Worm (Caenorhabditis elegans) whole organism, L2 larva: ENCODE results near the gene F44E2.10.
A peak's percentile ranks its signal among the peaks of the same experiment; 100 is the strongest.

Experiments
- C34F6.9 ChIP-seq: fragments of 150-350 bp; optimal IDR thresholded peaks from 2 replicates; lab custom pipeline; 2014; ENCODE audit warnings: missing biosample characterization, missing genetic modification characterization
- F13H6.1 ChIP-seq: sonication (generic microtip); optimal IDR thresholded peaks from 2 replicates; lab custom pipeline; 2016; ENCODE audit warnings: missing genetic modification characterization, missing compliant biosample characterization
- R02D3.7 ChIP-seq: fragments of 150-350 bp; optimal IDR thresholded peaks from 2 replicates; lab custom pipeline; 2014; ENCODE audit warnings: missing biosample characterization, missing genetic modification characterization
- ZK546.5 ChIP-seq: sonication (generic microtip); optimal IDR thresholded peaks from 2 replicates; lab custom pipeline; 2017; ENCODE audit warnings: missing biosample characterization, missing genetic modification characterization
- alr-1 ChIP-seq: fragments of 150-350 bp; optimal IDR thresholded peaks from 2 replicates; lab custom pipeline; 2014; ENCODE audit warnings: missing biosample characterization, missing genetic modification characterization
- ama-1 ChIP-seq: fragments of 150-350 bp; optimal IDR thresholded peaks from 2 replicates; lab custom pipeline; 2018; ENCODE audit warnings: inconsistent platforms
- blmp-1 ChIP-seq: sonication (generic microtip); optimal IDR thresholded peaks from 2 replicates; lab custom pipeline; 2017; ENCODE audit warnings: missing genetic modification characterization, mild to moderate bottlenecking, missing compliant biosample characterization, antibody characterized with exemption, moderate library complexity; ENCODE audit not compliant: insufficient read depth
- ceh-82 ChIP-seq: fragments of 150-350 bp; optimal IDR thresholded peaks from 2 replicates; lab custom pipeline; 2014; ENCODE audit warnings: missing biosample characterization, missing genetic modification characterization
- crh-2 ChIP-seq: sonication (generic microtip); optimal IDR thresholded peaks from 2 replicates; lab custom pipeline; 2017; ENCODE audit warnings: missing biosample characterization, missing genetic modification characterization
- dmd-4 ChIP-seq: sonication (generic microtip); optimal IDR thresholded peaks from 2 replicates; lab custom pipeline; 2017; ENCODE audit warnings: missing biosample characterization, missing genetic modification characterization
- egl-27 ChIP-seq: sonication (generic microtip); optimal IDR thresholded peaks from 3 replicates; lab custom pipeline; 2017; ENCODE audit warnings: missing biosample characterization, missing genetic modification reagents, missing genetic modification characterization
- elt-1 ChIP-seq: fragments of 150-350 bp; optimal IDR thresholded peaks from 2 replicates; lab custom pipeline; 2014; ENCODE audit warnings: missing biosample characterization, missing genetic modification characterization
- elt-3 ChIP-seq: sonication (generic microtip); optimal IDR thresholded peaks from 2 replicates; lab custom pipeline; 2017; ENCODE audit warnings: missing biosample characterization, missing genetic modification characterization
- fos-1 ChIP-seq: fragments of 150-350 bp; optimal IDR thresholded peaks from 2 replicates; lab custom pipeline; 2014; ENCODE audit warnings: missing biosample characterization, missing genetic modification characterization
- gmeb-1 ChIP-seq: fragments of 150-350 bp; optimal IDR thresholded peaks from 2 replicates; lab custom pipeline; 2014; ENCODE audit warnings: missing biosample characterization, missing genetic modification characterization
- lin-11 ChIP-seq: fragments of 150-350 bp; sonication (generic microtip); optimal IDR thresholded peaks from 2 replicates; lab custom pipeline; 2014; ENCODE audit warnings: missing biosample characterization, missing genetic modification characterization, inconsistent platforms, mixed read lengths
- lin-13 ChIP-seq: fragments of 150-350 bp; optimal IDR thresholded peaks from 2 replicates; lab custom pipeline; 2014; ENCODE audit warnings: missing biosample characterization, missing genetic modification reagents, missing genetic modification characterization
- lin-39 ChIP-seq: fragments of 150-350 bp; optimal IDR thresholded peaks from 2 replicates; lab custom pipeline; 2014; ENCODE audit warnings: missing biosample characterization, missing genetic modification reagents, missing genetic modification characterization
- lsy-2 ChIP-seq, 2 experiments: fragments of 150-350 bp in 1 of 2; sonication (generic microtip) in 1 of 2; optimal IDR thresholded peaks; 2 replicates each; lab custom pipeline; 2014 to 2017; ENCODE audit warnings: missing biosample characterization in 2 of 2, missing genetic modification characterization in 2 of 2
- mbf-1 ChIP-seq: sonication (generic microtip); optimal IDR thresholded peaks from 2 replicates; lab custom pipeline; 2017; ENCODE audit warnings: missing biosample characterization, missing genetic modification characterization
- mdl-1 ChIP-seq, 2 experiments: fragments of 150-350 bp in 1 of 2; sonication (generic microtip) in 1 of 2; optimal IDR thresholded peaks; 2 replicates each; lab custom pipeline; 2017; ENCODE audit warnings: missing biosample characterization in 2 of 2, missing genetic modification characterization in 2 of 2
- nhr-10 ChIP-seq: sonication (generic microtip); optimal IDR thresholded peaks from 2 replicates; lab custom pipeline; 2017; ENCODE audit warnings: missing biosample characterization, missing genetic modification characterization
- nhr-11 ChIP-seq: fragments of 150-350 bp; optimal IDR thresholded peaks from 2 replicates; lab custom pipeline; 2014; ENCODE audit warnings: missing biosample characterization, missing genetic modification characterization
- nhr-12 ChIP-seq: fragments of 150-350 bp; optimal IDR thresholded peaks from 2 replicates; lab custom pipeline; 2014; ENCODE audit warnings: missing biosample characterization, missing genetic modification characterization
- nhr-129 ChIP-seq: fragments of 150-350 bp; optimal IDR thresholded peaks from 2 replicates; lab custom pipeline; 2014; ENCODE audit warnings: missing biosample characterization, missing genetic modification characterization
- nhr-21 ChIP-seq: fragments of 150-350 bp; optimal IDR thresholded peaks from 2 replicates; lab custom pipeline; 2014; ENCODE audit warnings: missing biosample characterization, missing genetic modification characterization
- nhr-23 ChIP-seq: fragments of 150-350 bp; optimal IDR thresholded peaks from 2 replicates; lab custom pipeline; 2014; ENCODE audit warnings: missing biosample characterization, missing genetic modification reagents, missing genetic modification characterization
- nhr-237 ChIP-seq: fragments of 150-350 bp; optimal IDR thresholded peaks from 2 replicates; lab custom pipeline; 2014; ENCODE audit warnings: missing biosample characterization, missing genetic modification characterization
- nhr-25 ChIP-seq: fragments of 150-350 bp; sonication (generic microtip); optimal IDR thresholded peaks from 3 replicates; lab custom pipeline; 2014; ENCODE audit warnings: missing biosample characterization, missing genetic modification characterization
- nhr-6 ChIP-seq: fragments of 150-350 bp; optimal IDR thresholded peaks from 2 replicates; lab custom pipeline; 2014; ENCODE audit warnings: missing biosample characterization, missing genetic modification characterization
- peb-1 ChIP-seq: fragments of 150-350 bp; optimal IDR thresholded peaks from 2 replicates; lab custom pipeline; 2014; ENCODE audit warnings: missing biosample characterization, missing genetic modification characterization
- sem-4 ChIP-seq: fragments of 150-350 bp; optimal IDR thresholded peaks from 2 replicates; lab custom pipeline; 2014; ENCODE audit warnings: missing biosample characterization, missing genetic modification reagents, missing genetic modification characterization
- skn-1 ChIP-seq: sonication (generic microtip); optimal IDR thresholded peaks from 2 replicates; lab custom pipeline; 2017; ENCODE audit warnings: missing biosample characterization, missing genetic modification characterization
- sma-3 ChIP-seq: sonication (generic microtip); optimal IDR thresholded peaks from 2 replicates; lab custom pipeline; 2016; ENCODE audit warnings: missing genetic modification reagents, missing genetic modification characterization, missing compliant biosample characterization
- sma-9 ChIP-seq, 2 experiments: fragments of 150-350 bp in 1 of 2; sonication (generic microtip) in 1 of 2; optimal IDR thresholded peaks; 2 replicates each; lab custom pipeline; 2014 to 2016; ENCODE audit warnings: missing genetic modification characterization in 2 of 2, mild to moderate bottlenecking in 1 of 2, missing biosample characterization in 1 of 2, missing compliant biosample characterization in 1 of 2, missing genetic modification reagents in 1 of 2, moderate library complexity in 1 of 2
- unc-55 ChIP-seq: fragments of 150-350 bp; sonication (generic microtip); optimal IDR thresholded peaks from 3 replicates; lab custom pipeline; 2014; ENCODE audit warnings: missing biosample characterization, missing genetic modification reagents, missing genetic modification characterization
- ztf-1 ChIP-seq: fragments of 200-800 bp; sonication (Bioruptor generic); conservative IDR thresholded peaks from 2 replicates; pipeline ENCODE4 v1.3.6; 2022; ENCODE audit warnings: missing genetic modification characterization, missing compliant biosample characterization
- ztf-11 ChIP-seq: sonication (generic microtip); optimal IDR thresholded peaks from 2 replicates; lab custom pipeline; 2017; ENCODE audit warnings: missing biosample characterization, missing genetic modification characterization
- ztf-4 ChIP-seq: fragments of 150-350 bp; optimal IDR thresholded peaks from 2 replicates; lab custom pipeline; 2014; ENCODE audit warnings: missing biosample characterization, missing genetic modification characterization

The F44E2.10 gene

ce11 chrIII:8792251-8792650 lies 38.7 kb downstream of the F44E2.10 start, which contains the start of gene ztf-1:
Gene ztf-1, minus strand, starts transcription at chrIII:8792351.
- TF ChIP-seq nhr-12 (tag; lab: Kevin White, UChicago) (no peak), ceh-82 (tag; lab: Kevin White, UChicago) (no peak), nhr-11 (tag; lab: Kevin White, UChicago) (no peak), lin-39 (tag; lab: Kevin White, UChicago) (no peak), nhr-10 (no peak), peb-1 (tag; lab: Kevin White, UChicago) (no peak), blmp-1 (no peak), lsy-2 (tag; optimal IDR thresholded peaks at IDR 0.05; lab: Kevin White, UChicago) (no peak), C34F6.9 (tag; lab: Kevin White, UChicago) (no peak), mbf-1 (tag; lab: Kevin White, UChicago) (no peak)

ce11 chrIII:8791235-8791634 lies 39.7 kb downstream of the F44E2.10 start, which contains the start of the genes zfp-1 and F54F2.14:
Gene zfp-1, plus strand, starts transcription at chrIII:8791535.
Gene F54F2.14, plus strand, starts transcription at chrIII:8791546.
- TF ChIP-seq ama-1 (lab: Kevin White, UChicago) (no peak), crh-2 (tag; lab: Kevin White, UChicago) (no peak)

- TF ChIP-seq elt-3 (tag; lab: Kevin White, UChicago) (no peak), skn-1 (tag; lab: Kevin White, UChicago) (no peak), nhr-10 (no peak), ztf-11 (no peak), F13H6.1 (tag; lab: Kevin White, UChicago) (peak; percentile 16), R02D3.7 (tag; lab: Kevin White, UChicago) (no peak), sma-3 (GFP tag; lab: Kevin White, UChicago) (no peak), nhr-237 (tag; lab: Kevin White, UChicago) (no peak), lsy-2 (tag; optimal IDR thresholded peaks at IDR 0.05; lab: Kevin White, UChicago) (no peak), alr-1 (no peak), ZK546.5 (tag; lab: Kevin White, UChicago) (no peak), unc-55 (GFP tag; lab: Kevin White, UChicago) (peak; percentile 3), ztf-4 (tag; lab: Kevin White, UChicago) (no peak), lin-13 (GFP tag; lab: Kevin White, UChicago) (no peak), nhr-21 (tag; lab: Kevin White, UChicago) (no peak), nhr-25 (no peak), gmeb-1 (tag; lab: Kevin White, UChicago) (no peak), C34F6.9 (tag; lab: Kevin White, UChicago) (peak; percentile 33), lin-11 (tag; lab: Kevin White, UChicago) (no peak)
These were observed 42.2 kb downstream of the F44E2.10 start for ce11 chrIII:8788690-8789089.

ce11 chrIII:8786077-8786476 lies 44.8 kb downstream of the F44E2.10 start, which contains the start of gene K02D10.8:
Gene K02D10.8, plus strand, starts transcription at chrIII:8786377.
- no peak for TF ChIP-seq nhr-25
- no peak for TF ChIP-seq sma-9 (GFP tag; optimal IDR thresholded peaks at IDR 0.05; lab: Kevin White, UChicago)
- TF ChIP-seq sma-9 (tag; optimal IDR thresholded peaks at IDR 0.05; lab: Kevin White, UChicago) = no peak
- TF ChIP-seq unc-55 (GFP tag; lab: Kevin White, UChicago) = no peak

ce11 chrIII:8785426-8785825 lies 45.5 kb downstream of the F44E2.10 start:
- TF ChIP-seq sma-9 (GFP tag; optimal IDR thresholded peaks at IDR 0.05; lab: Kevin White, UChicago) (peak; percentile 88), sma-9 (tag; optimal IDR thresholded peaks at IDR 0.05; lab: Kevin White, UChicago) (no peak), unc-55 (GFP tag; lab: Kevin White, UChicago) (peak; percentile 54), mbf-1 (tag; lab: Kevin White, UChicago) (no peak), dmd-4 (no peak), lsy-2 (tag; optimal IDR thresholded peaks at IDR 0.05; lab: Kevin White, UChicago) (peak in 1 of 2 experiments; percentile 59), nhr-10 (no peak), ztf-11 (no peak), elt-1 (tag; lab: Kevin White, UChicago) (no peak), sem-4 (tag; lab: Kevin White, UChicago) (peak; percentile 12), gmeb-1 (tag; lab: Kevin White, UChicago) (peak; percentile 18), lin-11 (tag; lab: Kevin White, UChicago) (peak; percentile 53), nhr-21 (tag; lab: Kevin White, UChicago) (no peak), fos-1 (tag; lab: Kevin White, UChicago) (peak; percentile 57), nhr-129 (tag; lab: Kevin White, UChicago) (peak; percentile 91), blmp-1 (no peak), F13H6.1 (tag; lab: Kevin White, UChicago) (peak; percentile 81), elt-3 (tag; lab: Kevin White, UChicago) (no peak), nhr-23 (tag; lab: Kevin White, UChicago) (no peak), ztf-1 (no peak), nhr-6 (tag; lab: Kevin White, UChicago) (no peak), nhr-25 (no peak), lin-39 (tag; lab: Kevin White, UChicago) (no peak), egl-27 (tag; lab: Kevin White, UChicago) (no peak), mdl-1 (tag; optimal IDR thresholded peaks at IDR 0.05; lab: Kevin White, UChicago) (peak; percentile 66 to 86), ZK546.5 (tag; lab: Kevin White, UChicago) (no peak), crh-2 (tag; lab: Kevin White, UChicago) (peak; percentile 93), C34F6.9 (tag; lab: Kevin White, UChicago) (peak; percentile 87)
- TF ChIP-seq, all 48 proteins: peak for 12
